Fruit fly (Drosophila melanogaster) Kc167 (cell line): Measurements from ENCODE around the gene CG33644.

ENCODE experiments used
- Myc ChIP-seq: fragments of >200 bp; optimal IDR thresholded peaks from 2 replicates; lab custom pipeline; 2017; ENCODE audit warnings: missing external identifiers
- ttk ChIP-seq: sonication (Bioruptor generic); optimal IDR thresholded peaks from 2 replicates; lab custom pipeline; 2017; ENCODE audit warnings: missing external identifiers

dm6 chr2L:13547738-13548726, 16.1 kb downstream of the CG33644 start:
- TF ChIP-seq ttk (no peak), Myc (no peak)
